Worm (Caenorhabditis elegans) whole organism, L4 larva: Measurements from ENCODE around the gene mxl-1.

Experiments used
- D1046.2 ChIP-seq: fragments of 200-800 bp; sonication (Bioruptor generic); IDR thresholded peaks from 2 replicates; pipeline ENCODE4 v1.3.6; 2022; ENCODE audit warnings: missing genetic modification characterization, missing compliant biosample characterization
- F26F4.8 ChIP-seq: fragments of 200-800 bp; sonication (Bioruptor generic); conservative IDR thresholded peaks from 2 replicates; pipeline ENCODE4 v1.3.6; 2022; ENCODE audit warnings: missing genetic modification characterization, missing compliant biosample characterization
- F49E8.2 ChIP-seq: sonication (generic microtip); optimal IDR thresholded peaks from 2 replicates; lab custom pipeline; 2016; ENCODE audit warnings: missing compliant biosample characterization, mild to moderate bottlenecking, missing genetic modification characterization, borderline replicate concordance
- R02D3.7 ChIP-seq: fragments of 150-350 bp; sonication (generic microtip); optimal IDR thresholded peaks from 3 replicates; lab custom pipeline; 2014; ENCODE audit warnings: missing biosample characterization, missing genetic modification characterization
- T26A8.4 ChIP-seq: fragments of 200-800 bp; sonication (Bioruptor generic); IDR thresholded peaks from 2 replicates; pipeline ENCODE4 v1.3.6; 2022; ENCODE audit warnings: missing genetic modification characterization, missing compliant biosample characterization
- Y105C5A.15 ChIP-seq: fragments of 200-800 bp; sonication (Bioruptor generic); IDR thresholded peaks from 2 replicates; pipeline ENCODE4 v1.3.6; 2022; ENCODE audit warnings: missing genetic modification characterization, missing compliant biosample characterization
- Y48G9A.11 ChIP-seq: fragments of 200-800 bp; sonication (Bioruptor generic); IDR thresholded peaks from 2 replicates; pipeline ENCODE4 v1.3.6; 2022; ENCODE audit warnings: missing genetic modification reagents, missing genetic modification characterization, missing compliant biosample characterization
- ZK546.5 ChIP-seq, 2 experiments: sonication (generic microtip); optimal IDR thresholded peaks; 2 replicates each; lab custom pipeline; 2017; ENCODE audit warnings: missing biosample characterization in 2 of 2, missing genetic modification characterization in 2 of 2
- aha-1 ChIP-seq: fragments of 150-350 bp; peaks from one replicate; lab custom pipeline; 2014; ENCODE audit warnings: missing biosample characterization, missing genetic modification characterization
- ceh-44 ChIP-seq: fragments of 200-800 bp; sonication (Bioruptor generic); IDR thresholded peaks from 2 replicates; pipeline ENCODE4 v1.3.6; 2022; ENCODE audit warnings: missing genetic modification reagents, missing genetic modification characterization, missing compliant biosample characterization
- ceh-62 ChIP-seq: sonication (generic microtip); optimal IDR thresholded peaks from 2 replicates; lab custom pipeline; 2017; ENCODE audit warnings: missing biosample characterization, missing genetic modification characterization
- ctbp-1 ChIP-seq: fragments of 200-800 bp; sonication (Bioruptor generic); IDR thresholded peaks from 2 replicates; pipeline ENCODE4 v1.3.6; 2022; ENCODE audit warnings: missing genetic modification reagents, missing genetic modification characterization, missing compliant biosample characterization
- daf-16 ChIP-seq, 3 experiments: sonication (generic microtip); optimal IDR thresholded peaks; 2 replicates each; lab custom pipeline; 2016 to 2017; ENCODE audit warnings: missing genetic modification characterization in 3 of 3, missing genetic modification reagents in 3 of 3, mild to moderate bottlenecking in 2 of 3, missing compliant biosample characterization in 2 of 3, missing biosample characterization in 1 of 3, moderate library complexity in 1 of 3
- daf-19 ChIP-seq: fragments of 200-800 bp; sonication (Bioruptor generic); conservative IDR thresholded peaks from 2 replicates; pipeline ENCODE4 v1.3.6; 2022; ENCODE audit warnings: missing genetic modification characterization, missing compliant biosample characterization
- daf-8 ChIP-seq: fragments of 200-800 bp; sonication (Bioruptor generic); IDR thresholded peaks from 2 replicates; pipeline ENCODE4 v1.3.6; 2022; ENCODE audit warnings: missing genetic modification characterization, missing compliant biosample characterization
- dmd-8 ChIP-seq: fragments of 200-800 bp; sonication (Bioruptor generic); IDR thresholded peaks from 2 replicates; pipeline ENCODE4 v1.3.6; 2022; ENCODE audit warnings: missing genetic modification characterization, missing compliant biosample characterization
- duxl-1 ChIP-seq: sonication (generic microtip); optimal IDR thresholded peaks from 2 replicates; lab custom pipeline; 2016; ENCODE audit warnings: mild to moderate bottlenecking, missing genetic modification characterization, moderate library complexity, missing compliant biosample characterization; ENCODE audit not compliant: poor library complexity
- egl-43 ChIP-seq: fragments of 200-800 bp; sonication (Bioruptor generic); IDR thresholded peaks from 2 replicates; pipeline ENCODE4 v1.3.6; 2022; ENCODE audit warnings: missing genetic modification reagents, missing genetic modification characterization, missing compliant biosample characterization
- hif-1 ChIP-seq, 2 experiments: sonication (generic microtip); optimal IDR thresholded peaks; 2 replicates each; lab custom pipeline; 2016 to 2017; ENCODE audit warnings: missing compliant biosample characterization in 2 of 2, missing genetic modification characterization in 2 of 2, missing genetic modification reagents in 2 of 2, missing genotype in 2 of 2, mild to moderate bottlenecking in 1 of 2
- hlh-11 ChIP-seq: fragments of 200-800 bp; sonication (Bioruptor generic); optimal IDR thresholded peaks from 2 replicates; lab custom pipeline; 2018; ENCODE audit warnings: mild to moderate bottlenecking, missing genetic modification characterization, missing compliant biosample characterization
- hmg-1.1 ChIP-seq: fragments of 200-800 bp; sonication (Bioruptor generic); IDR thresholded peaks from 2 replicates; pipeline ENCODE4 v1.3.6; 2022; ENCODE audit warnings: missing genetic modification reagents, missing genetic modification characterization, missing compliant biosample characterization
- jun-1 ChIP-seq: fragments of 150-350 bp; optimal IDR thresholded peaks from 2 replicates; lab custom pipeline; 2014; ENCODE audit warnings: missing biosample characterization, missing genetic modification reagents, missing genetic modification characterization
- lin-13 ChIP-seq: fragments of 150-350 bp; optimal IDR thresholded peaks from 2 replicates; lab custom pipeline; 2014; ENCODE audit warnings: missing biosample characterization, missing genetic modification reagents, missing genetic modification characterization
- lin-29 ChIP-seq: fragments of 200-800 bp; sonication (Bioruptor generic); IDR thresholded peaks from 2 replicates; pipeline ENCODE4 v1.3.6; 2022; ENCODE audit warnings: missing genetic modification reagents, missing genetic modification characterization, missing compliant biosample characterization
- lin-38 ChIP-seq: fragments of 200-800 bp; sonication (Bioruptor generic); IDR thresholded peaks from 2 replicates; pipeline ENCODE4 v1.3.6; 2022; ENCODE audit warnings: missing genetic modification reagents, missing genetic modification characterization, missing compliant biosample characterization
- lir-3 ChIP-seq: sonication (generic microtip); optimal IDR thresholded peaks from 2 replicates; lab custom pipeline; 2016; ENCODE audit warnings: mild to moderate bottlenecking, missing genetic modification characterization, missing compliant biosample characterization
- madf-9 ChIP-seq: fragments of 200-800 bp; sonication (Bioruptor generic); conservative IDR thresholded peaks from 2 replicates; pipeline ENCODE4 v1.3.6; 2022; ENCODE audit warnings: missing genetic modification reagents, missing genetic modification characterization, missing compliant biosample characterization
- mdt-29 ChIP-seq: fragments of 200-800 bp; sonication (Bioruptor generic); IDR thresholded peaks from 2 replicates; pipeline ENCODE4 v1.3.6; 2022; ENCODE audit warnings: missing genetic modification reagents, missing genetic modification characterization, missing compliant biosample characterization
- mep-1 ChIP-seq: fragments of 150-350 bp; sonication (generic microtip); optimal IDR thresholded peaks from 3 replicates; lab custom pipeline; 2014; ENCODE audit warnings: missing biosample characterization, missing genetic modification characterization
- mes-2 ChIP-seq: sonication (generic microtip); optimal IDR thresholded peaks from 2 replicates; lab custom pipeline; 2016; ENCODE audit warnings: missing genotype, mild to moderate bottlenecking, missing genetic modification characterization, missing compliant biosample characterization; ENCODE audit not compliant: poor library complexity, severe bottlenecking
- mxl-3 ChIP-seq: fragments of 200-800 bp; sonication (Bioruptor generic); optimal IDR thresholded peaks from 2 replicates; lab custom pipeline; 2018; ENCODE audit warnings: mild to moderate bottlenecking, missing genetic modification characterization, missing compliant biosample characterization
- nhr-10 ChIP-seq: fragments of 150-350 bp; optimal IDR thresholded peaks from 2 replicates; lab custom pipeline; 2014; ENCODE audit warnings: missing biosample characterization, missing genetic modification characterization
- nhr-102 ChIP-seq: sonication (generic microtip); optimal IDR thresholded peaks from 2 replicates; lab custom pipeline; 2016; ENCODE audit warnings: mild to moderate bottlenecking, missing genetic modification characterization, moderate library complexity, missing compliant biosample characterization
- nhr-111 ChIP-seq: fragments of 200-800 bp; sonication (Bioruptor generic); optimal IDR thresholded peaks from 2 replicates; lab custom pipeline; 2018; ENCODE audit warnings: mild to moderate bottlenecking, missing genetic modification characterization, missing compliant biosample characterization
- nhr-237 ChIP-seq: sonication (generic microtip); optimal IDR thresholded peaks from 2 replicates; lab custom pipeline; 2017; ENCODE audit warnings: missing biosample characterization, missing genetic modification characterization
- nhr-25 ChIP-seq: sonication (generic microtip); optimal IDR thresholded peaks from 2 replicates; lab custom pipeline; 2017; ENCODE audit warnings: missing genetic modification characterization, mild to moderate bottlenecking, missing compliant biosample characterization, antibody characterized with exemption, moderate library complexity, borderline replicate concordance; ENCODE audit not compliant: insufficient read depth
- nhr-41 ChIP-seq: fragments of 200-800 bp; sonication (Bioruptor generic); IDR thresholded peaks from 2 replicates; pipeline ENCODE4 v1.3.6; 2022; ENCODE audit warnings: missing genetic modification reagents, missing genetic modification characterization, missing compliant biosample characterization
- nhr-42 ChIP-seq: fragments of 200-800 bp; sonication (Bioruptor generic); IDR thresholded peaks from 2 replicates; pipeline ENCODE4 v1.3.6; 2022; ENCODE audit warnings: missing genetic modification characterization, missing compliant biosample characterization
- nhr-48 ChIP-seq: sonication (generic microtip); optimal IDR thresholded peaks from 2 replicates; lab custom pipeline; 2016; ENCODE audit warnings: mild to moderate bottlenecking, missing genetic modification characterization, missing compliant biosample characterization
- nhr-76 ChIP-seq: fragments of 150-350 bp; optimal IDR thresholded peaks from 2 replicates; lab custom pipeline; 2014; ENCODE audit warnings: missing biosample characterization, missing genetic modification characterization
- nhr-77 ChIP-seq: fragments of 150-350 bp; optimal IDR thresholded peaks from 2 replicates; lab custom pipeline; 2014; ENCODE audit warnings: missing biosample characterization, missing genetic modification characterization
- php-3 ChIP-seq: fragments of 200-800 bp; sonication (Bioruptor generic); IDR thresholded peaks from 2 replicates; pipeline ENCODE4 v1.3.6; 2022; ENCODE audit warnings: missing genetic modification reagents, missing genetic modification characterization, missing compliant biosample characterization
- rbr-2 ChIP-seq: sonication (generic microtip); optimal IDR thresholded peaks from 2 replicates; lab custom pipeline; 2016; ENCODE audit warnings: missing genotype, missing genetic modification characterization, missing compliant biosample characterization
- saeg-2 ChIP-seq: fragments of 200-800 bp; sonication (Bioruptor generic); IDR thresholded peaks from 2 replicates; pipeline ENCODE4 v1.3.6; 2022; ENCODE audit warnings: missing genetic modification reagents, missing genetic modification characterization, missing compliant biosample characterization
- sdz-12 ChIP-seq: fragments of 200-800 bp; sonication (Bioruptor generic); optimal IDR thresholded peaks from 2 replicates; lab custom pipeline; 2018; ENCODE audit warnings: mild to moderate bottlenecking, missing genetic modification characterization, missing compliant biosample characterization
- set-16 ChIP-seq: fragments of 200-800 bp; sonication (Bioruptor generic); IDR thresholded peaks from 2 replicates; pipeline ENCODE4 v1.3.6; 2022; ENCODE audit warnings: missing genetic modification reagents, missing genetic modification characterization, missing compliant biosample characterization
- skn-1 ChIP-seq: fragments of 150-350 bp; optimal IDR thresholded peaks from 2 replicates; lab custom pipeline; 2014; ENCODE audit warnings: missing biosample characterization, missing genetic modification characterization
- snpc-1.2 ChIP-seq: fragments of 200-800 bp; sonication (Bioruptor generic); IDR thresholded peaks from 2 replicates; pipeline ENCODE4 v1.3.6; 2022; ENCODE audit warnings: missing genetic modification reagents, missing genetic modification characterization, missing compliant biosample characterization
- snpc-4 ChIP-seq: fragments of 150-350 bp; optimal IDR thresholded peaks from 2 replicates; lab custom pipeline; 2014; ENCODE audit warnings: missing biosample characterization, missing genetic modification characterization
- spr-3 ChIP-seq: fragments of 200-800 bp; sonication (Bioruptor generic); optimal IDR thresholded peaks from 2 replicates; lab custom pipeline; 2018; ENCODE audit warnings: mild to moderate bottlenecking, missing genetic modification characterization, missing compliant biosample characterization
- zip-11 ChIP-seq: fragments of 200-800 bp; sonication (Bioruptor generic); IDR thresholded peaks from 2 replicates; pipeline ENCODE4 v1.3.6; 2022; ENCODE audit warnings: missing genetic modification characterization, missing compliant biosample characterization
- zip-2 ChIP-seq: fragments of 150-350 bp; optimal IDR thresholded peaks from 2 replicates; lab custom pipeline; 2014; ENCODE audit warnings: missing biosample characterization, missing genetic modification characterization

mxl-1 gene

ce11 chrV:11235876-11236275 is 8.8 kb upstream of the mxl-1 start:
- no peak for TF ChIP-seq mes-2 (tag; lab: Kevin White, UChicago)
- TF ChIP-seq saeg-2 (GFP tag; lab: Robert Waterston, UW), result no peak
- peak; percentile 23 for TF ChIP-seq mxl-3 (GFP tag; lab: Kevin White, UChicago)
- TF ChIP-seq nhr-48 (tag; lab: Kevin White, UChicago), result peak; percentile 19
- TF ChIP-seq mdt-29 (GFP tag; lab: Robert Waterston, UW), result no peak
- TF ChIP-seq lin-29 (GFP tag; lab: Robert Waterston, UW), result no peak
- peak; percentile 5 for TF ChIP-seq aha-1 (tag; lab: Kevin White, UChicago)
- TF ChIP-seq jun-1 (tag; lab: Kevin White, UChicago), result no peak
- no peak for TF ChIP-seq spr-3 (GFP tag; lab: Kevin White, UChicago)
- no peak for TF ChIP-seq nhr-25 (tag; lab: Kevin White, UChicago)
- no peak for TF ChIP-seq daf-19 (GFP tag; lab: Robert Waterston, UW)
- no peak for TF ChIP-seq daf-8 (GFP tag; lab: Robert Waterston, UW)
- no peak for TF ChIP-seq R02D3.7 (tag; lab: Kevin White, UChicago)
- no peak for TF ChIP-seq hif-1 (tag; optimal IDR thresholded peaks at IDR 0.05; lab: Kevin White, UChicago)
- no peak for TF ChIP-seq skn-1 (tag; lab: Kevin White, UChicago)
- TF ChIP-seq rbr-2 (tag; lab: Kevin White, UChicago), result no peak
- TF ChIP-seq dmd-8 (GFP tag; lab: Robert Waterston, UW), result no peak
- TF ChIP-seq ceh-44 (GFP tag; lab: Robert Waterston, UW), result no peak
- no peak for TF ChIP-seq mep-1 (tag; lab: Kevin White, UChicago)
- peak; percentile 60; the same call in 1 of the 2 replicates for TF ChIP-seq php-3 (GFP tag; lab: Robert Waterston, UW)
- no peak for TF ChIP-seq nhr-237 (tag; lab: Kevin White, UChicago)
- TF ChIP-seq lin-13 (GFP tag; lab: Kevin White, UChicago), result no peak
- TF ChIP-seq snpc-4 (tag; lab: Kevin White, UChicago), result no peak
- TF ChIP-seq nhr-41 (GFP tag; lab: Robert Waterston, UW), result no peak; the same call in 1 of the 2 replicates
- no peak for TF ChIP-seq ceh-62 (tag; lab: Kevin White, UChicago)
- no peak for TF ChIP-seq sdz-12 (GFP tag; lab: Kevin White, UChicago)
- no peak for TF ChIP-seq egl-43
- peak; percentile 24 for TF ChIP-seq nhr-102 (tag; lab: Kevin White, UChicago)
- TF ChIP-seq nhr-10 (tag; lab: Kevin White, UChicago), result no peak
- no peak for TF ChIP-seq Y105C5A.15 (GFP tag; lab: Robert Waterston, UW)
- TF ChIP-seq F26F4.8, result no peak
- TF ChIP-seq lin-38 (GFP tag; lab: Robert Waterston, UW), result no peak
- TF ChIP-seq set-16 (GFP tag; lab: Robert Waterston, UW), result no peak
- TF ChIP-seq nhr-111 (GFP tag; lab: Kevin White, UChicago), result no peak
- no peak for TF ChIP-seq Y48G9A.11
- no peak for TF ChIP-seq lir-3 (tag; lab: Kevin White, UChicago)
- 0 out of 2 replicates have a peak, but pooled peaks have one; percentile 3 for TF ChIP-seq nhr-42 (GFP tag; lab: Robert Waterston, UW)
- no peak for TF ChIP-seq hmg-1.1 (GFP tag; lab: Robert Waterston, UW)
- TF ChIP-seq nhr-77 (tag; lab: Kevin White, UChicago), result no peak
- no peak for TF ChIP-seq D1046.2 (GFP tag; lab: Robert Waterston, UW)
- no peak for TF ChIP-seq zip-2
- TF ChIP-seq zip-11 (GFP tag; lab: Robert Waterston, UW), result no peak
- TF ChIP-seq madf-9 (GFP tag; lab: Robert Waterston, UW), result no peak
- no peak for TF ChIP-seq F49E8.2
- TF ChIP-seq T26A8.4 (GFP tag; lab: Robert Waterston, UW), result no peak
- peak; percentile 70 for TF ChIP-seq hlh-11
- no peak for TF ChIP-seq snpc-1.2 (GFP tag; lab: Robert Waterston, UW)
- no peak for TF ChIP-seq duxl-1 (tag; lab: Kevin White, UChicago)
- TF ChIP-seq daf-16 (GFP tag; optimal IDR thresholded peaks at IDR 0.05; lab: Kevin White, UChicago), result no peak
- peak; percentile 33 for TF ChIP-seq daf-16 (tag; optimal IDR thresholded peaks at IDR 0.05; lab: Kevin White, UChicago)
- TF ChIP-seq ctbp-1 (GFP tag; lab: Robert Waterston, UW), result no peak
- TF ChIP-seq ZK546.5 (tag; optimal IDR thresholded peaks at IDR 0.05; lab: Kevin White, UChicago), result no peak
- no peak for TF ChIP-seq nhr-76 (tag; lab: Kevin White, UChicago)
